Worm (Caenorhabditis elegans): ENCODE results near the gene C18A3.7.
A peak's percentile ranks its signal among the peaks of the same experiment; 100 is the strongest.

Gene C18A3.7

ce11 chrII:5777372-5777771, 47.1 kb upstream of the C18A3.7 start:
- TF ChIP-seq sox-4 (tag; optimal IDR thresholded peaks at IDR 0.05), result no peak
- TF ChIP-seq nhr-77 (tag; optimal IDR thresholded peaks at IDR 0.05), result no peak
- no peak for TF ChIP-seq mep-1 (tag; optimal IDR thresholded peaks at IDR 0.05)
- no peak for TF ChIP-seq unc-86 (tag; optimal IDR thresholded peaks at IDR 0.05)
- no peak for TF ChIP-seq fkh-8 (tag; optimal IDR thresholded peaks at IDR 0.05)
- TF ChIP-seq nhr-11 (tag; optimal IDR thresholded peaks at IDR 0.05), result no peak
- no peak for TF ChIP-seq aha-1 (tag; optimal IDR thresholded peaks at IDR 0.05)
- no peak for TF ChIP-seq skn-1 (tag; optimal IDR thresholded peaks at IDR 0.05)
- TF ChIP-seq zag-1 (tag; optimal IDR thresholded peaks at IDR 0.05), result no peak
- no peak for TF ChIP-seq snpc-4 (tag; optimal IDR thresholded peaks at IDR 0.05)
- TF ChIP-seq ceh-63 (GFP tag; optimal IDR thresholded peaks at IDR 0.05), result no peak
- no peak for TF ChIP-seq elt-3 (tag; optimal IDR thresholded peaks at IDR 0.05)
- TF ChIP-seq lir-3 (tag; optimal IDR thresholded peaks at IDR 0.05; ENCODE audit: poor library complexity), result no peak
- TF ChIP-seq unc-98 (GFP tag; IDR thresholded peaks at IDR 0.05), result no peak
- TF ChIP-seq pax-3 (tag; optimal IDR thresholded peaks at IDR 0.05), result no peak

DNA sequence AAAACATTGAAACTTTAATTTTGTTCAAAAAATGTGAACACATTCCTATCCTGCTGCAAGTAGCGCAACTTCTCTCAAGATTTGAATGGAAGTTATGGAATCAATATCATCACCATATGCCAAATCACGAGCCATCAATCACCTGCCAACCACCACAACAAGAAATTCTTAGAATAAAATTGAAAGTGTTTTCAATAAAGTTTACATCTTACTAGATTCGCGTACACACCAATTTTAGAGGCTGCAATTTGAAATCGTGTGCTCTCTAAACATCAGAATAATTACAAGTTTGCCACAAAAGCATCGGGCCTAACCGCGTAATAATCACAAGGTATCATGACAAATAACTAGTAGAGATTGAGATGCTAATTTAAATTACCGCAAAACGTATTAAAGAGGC, 44.6 kb upstream of the C18A3.7 start:
- TF ChIP-seq nhr-71 (tag; optimal IDR thresholded peaks at IDR 0.05) (peak; percentile 21), snu-23 (GFP tag; optimal IDR thresholded peaks at IDR 0.05) (no peak), pax-3 (tag; optimal IDR thresholded peaks at IDR 0.05) (peak; percentile 62), fkh-8 (tag; optimal IDR thresholded peaks at IDR 0.05) (peak; percentile 53)

- TF ChIP-seq sptf-1 (tag; optimal IDR thresholded peaks at IDR 0.05) (no peak), lir-3 (tag; optimal IDR thresholded peaks at IDR 0.05; ENCODE audit: poor library complexity) (no peak), F16B12.6 (tag; optimal IDR thresholded peaks at IDR 0.05) (no peak), mef-2 (tag; optimal IDR thresholded peaks at IDR 0.05) (no peak)
Observed at ce11 chrII:5774120-5774519, 43.9 kb upstream of the C18A3.7 start, which contains the start of the genes dmd-5 and F10C1.1. dmd-5 (minus strand) TSS chrII:5774220. F10C1.1 (plus strand) TSS chrII:5774229.

DNA sequence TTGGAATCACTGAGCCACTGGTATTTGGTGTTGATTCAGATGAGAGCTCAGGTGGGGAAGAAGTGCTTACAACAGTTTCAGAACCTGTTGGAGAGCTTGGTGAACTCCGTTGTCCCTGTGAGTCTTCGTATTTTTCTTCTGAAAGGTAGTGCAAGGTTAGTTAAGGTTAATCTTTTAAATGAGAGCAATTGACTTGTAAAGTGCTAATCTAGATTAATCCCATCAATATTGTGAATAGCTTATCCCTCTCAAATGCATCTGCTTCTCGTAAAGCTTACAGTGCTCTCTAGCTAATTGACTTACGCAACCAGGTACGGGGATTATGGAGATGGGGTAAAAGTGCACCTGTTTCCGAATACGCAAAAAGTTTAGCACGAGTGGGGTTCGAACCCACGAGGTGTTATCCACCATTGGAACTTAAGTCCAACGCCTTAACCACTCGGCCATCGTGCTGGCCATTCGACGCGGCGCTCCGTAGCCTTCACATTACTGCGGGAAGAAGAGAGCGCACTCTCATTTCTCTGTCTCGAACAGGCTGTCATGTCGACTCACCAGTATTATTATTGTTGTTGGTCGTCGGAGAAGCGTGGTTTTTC, 42.4 kb upstream of the C18A3.7 start:
- TF ChIP-seq mep-1 (tag; optimal IDR thresholded peaks at IDR 0.05) (peak; percentile 9), lin-15B (tag; optimal IDR thresholded peaks at IDR 0.05) (no peak), nhr-12 (tag; optimal IDR thresholded peaks at IDR 0.05) (no peak), unc-62 (GFP tag; optimal IDR thresholded peaks at IDR 0.05) (no peak), swsn-7 (tag; optimal IDR thresholded peaks at IDR 0.05) (peak; percentile 51), nhr-19 (GFP tag; conservative IDR thresholded peaks at IDR 0.05) (peak; percentile 59), blmp-1 (tag; optimal IDR thresholded peaks at IDR 0.05) (no peak), tlp-1 (tag; optimal IDR thresholded peaks at IDR 0.05) (no peak), nhr-76 (tag; optimal IDR thresholded peaks at IDR 0.05) (no peak), ceh-82 (tag; optimal IDR thresholded peaks at IDR 0.05) (peak in 2 of 3 experiments; percentile 25 to 55), ama-1 (optimal IDR thresholded peaks at IDR 0.05) (no peak), fkh-8 (tag; optimal IDR thresholded peaks at IDR 0.05) (peak; percentile 16), nhr-237 (tag; optimal IDR thresholded peaks at IDR 0.05) (no peak), xbp-1 (tag; optimal IDR thresholded peaks at IDR 0.05) (peak; percentile 17), snpc-4 (tag; optimal IDR thresholded peaks at IDR 0.05) (peak; percentile 23), rnt-1 (tag; optimal IDR thresholded peaks at IDR 0.05) (peak; percentile 67), sup-37 (GFP tag; optimal IDR thresholded peaks at IDR 0.05) (no peak), lin-14 (GFP tag; optimal IDR thresholded peaks at IDR 0.05) (peak; percentile 42), ceh-63 (GFP tag; optimal IDR thresholded peaks at IDR 0.05) (no peak), irx-1 (tag; optimal IDR thresholded peaks at IDR 0.05) (no peak), C04F5.9 (tag; optimal IDR thresholded peaks at IDR 0.05) (no peak), C34B4.2 (tag; optimal IDR thresholded peaks at IDR 0.05) (no peak), ceh-90 (tag; optimal IDR thresholded peaks at IDR 0.05) (no peak), dpl-1 (GFP tag; optimal IDR thresholded peaks at IDR 0.05) (peak in 2 of 3 experiments; percentile 10 to 18), lin-13 (GFP tag; optimal IDR thresholded peaks at IDR 0.05) (peak; percentile 28), skn-1 (tag; optimal IDR thresholded peaks at IDR 0.05) (peak; percentile 20), efl-3 (GFP tag; optimal IDR thresholded peaks at IDR 0.05) (no peak), elt-2 (tag; optimal IDR thresholded peaks at IDR 0.05) (peak; percentile 25), fkh-10 (GFP tag; optimal IDR thresholded peaks at IDR 0.05) (no peak), sox-4 (tag; optimal IDR thresholded peaks at IDR 0.05) (no peak), fos-1 (tag; optimal IDR thresholded peaks at IDR 0.05) (no peak), ceh-88 (GFP tag; IDR thresholded peaks at IDR 0.05) (no peak), ztf-11 (tag; optimal IDR thresholded peaks at IDR 0.05) (no peak), lir-3 (tag; optimal IDR thresholded peaks at IDR 0.05; ENCODE audit: poor library complexity) (no peak)
